Worm (Caenorhabditis elegans) whole organism, L1 larva: ENCODE measurements around the gene str-118.

Experiments
- C16A3.4 ChIP-seq: fragments of 150-350 bp; optimal IDR thresholded peaks from 2 replicates; lab custom pipeline; 2014; ENCODE audit warnings: missing biosample characterization, missing genetic modification characterization
- C34B4.2 ChIP-seq: sonication (generic microtip); optimal IDR thresholded peaks from 2 replicates; lab custom pipeline; 2017; ENCODE audit warnings: mild to moderate bottlenecking, missing genetic modification characterization, missing compliant biosample characterization
- F16B12.6 ChIP-seq: fragments of 150-350 bp; optimal IDR thresholded peaks from 2 replicates; lab custom pipeline; 2014; ENCODE audit warnings: missing biosample characterization, missing genetic modification characterization
- aha-1 ChIP-seq: fragments of 150-350 bp; optimal IDR thresholded peaks from 2 replicates; lab custom pipeline; 2014; ENCODE audit warnings: missing biosample characterization, missing genetic modification characterization
- aly-2 ChIP-seq: fragments of 150-350 bp; optimal IDR thresholded peaks from 2 replicates; lab custom pipeline; 2014; ENCODE audit warnings: missing biosample characterization, missing genetic modification characterization
- blmp-1 ChIP-seq: fragments of 150-350 bp; optimal IDR thresholded peaks from 2 replicates; lab custom pipeline; 2014; ENCODE audit warnings: missing biosample characterization, missing genetic modification characterization
- ceh-8 ChIP-seq: fragments of 200-800 bp; sonication (Bioruptor generic); optimal IDR thresholded peaks from 2 replicates; lab custom pipeline; 2018; ENCODE audit warnings: mild to moderate bottlenecking, missing genetic modification characterization, moderate library complexity, missing compliant biosample characterization
- ceh-82 ChIP-seq, 3 experiments: fragments of 150-350 bp in 1 of 3; sonication (generic microtip) in 2 of 3; optimal IDR thresholded peaks; 2 replicates each; lab custom pipeline; 2014 to 2017; ENCODE audit warnings: missing biosample characterization in 3 of 3, missing genetic modification characterization in 3 of 3
- ceh-90 ChIP-seq: sonication (generic microtip); optimal IDR thresholded peaks from 2 replicates; lab custom pipeline; 2016; ENCODE audit warnings: missing genetic modification characterization, missing compliant biosample characterization
- dpl-1 ChIP-seq, 3 experiments: fragments of 150-350 bp in 2 of 3; sonication (generic microtip) in 1 of 3; optimal IDR thresholded peaks; 2 replicates each; lab custom pipeline; 2014 to 2017; ENCODE audit warnings: missing biosample characterization in 3 of 3, missing genetic modification characterization in 3 of 3, missing genetic modification reagents in 3 of 3
- dsc-1 ChIP-seq: sonication (generic microtip); optimal IDR thresholded peaks from 2 replicates; lab custom pipeline; 2016; ENCODE audit warnings: mild to moderate bottlenecking, missing genetic modification characterization, missing compliant biosample characterization
- efl-1 ChIP-seq, 4 experiments: fragments of 150-350 bp; optimal IDR thresholded peaks in 3 of 4; peaks in 1 of 4; 1 replicate in 1 of 4; 2 replicates in 3 of 4; lab custom pipeline; 2014; ENCODE audit warnings: missing biosample characterization in 2 of 4, missing genetic modification characterization in 2 of 4, missing genetic modification reagents in 2 of 4
- egl-13 ChIP-seq: sonication (generic microtip); optimal IDR thresholded peaks from 2 replicates; lab custom pipeline; 2016; ENCODE audit warnings: missing genotype, missing genetic modification reagents, missing genetic modification characterization, missing compliant biosample characterization
- egl-27 ChIP-seq, 2 experiments: fragments of 150-350 bp in 1 of 2; sonication (generic microtip); optimal IDR thresholded peaks; 3 replicates each; lab custom pipeline; 2017 to 2018; ENCODE audit warnings: missing biosample characterization in 2 of 2, missing genetic modification characterization in 2 of 2, missing genetic modification reagents in 2 of 2
- elt-2 ChIP-seq: sonication (generic microtip); optimal IDR thresholded peaks from 2 replicates; lab custom pipeline; 2016; ENCODE audit warnings: missing genetic modification characterization, mild to moderate bottlenecking, inconsistent platforms, missing compliant biosample characterization, missing genetic modification reagents
- elt-3 ChIP-seq, 6 experiments: fragments of 150-350 bp in 1 of 6; sonication (generic microtip); optimal IDR thresholded peaks; 2 replicates each; lab custom pipeline; 2017 to 2018; ENCODE audit warnings: missing biosample characterization in 6 of 6, missing genetic modification characterization in 6 of 6, inconsistent platforms in 1 of 6
- ets-5 ChIP-seq: fragments of 200-800 bp; sonication (Bioruptor generic); IDR thresholded peaks from 2 replicates; pipeline ENCODE4 v1.3.6; 2022; ENCODE audit warnings: missing genetic modification characterization, missing compliant biosample characterization
- fkh-10 ChIP-seq: sonication (generic microtip); optimal IDR thresholded peaks from 2 replicates; lab custom pipeline; 2017; ENCODE audit warnings: missing biosample characterization, missing genetic modification reagents, missing genetic modification characterization
- fkh-8 ChIP-seq: sonication (generic microtip); optimal IDR thresholded peaks from 2 replicates; lab custom pipeline; 2016; ENCODE audit warnings: mild to moderate bottlenecking, missing genetic modification characterization, missing compliant biosample characterization
- fos-1 ChIP-seq: fragments of 150-350 bp; optimal IDR thresholded peaks from 2 replicates; lab custom pipeline; 2014; ENCODE audit warnings: missing biosample characterization, missing genetic modification characterization
- hlh-17 ChIP-seq: fragments of 200-800 bp; sonication (Bioruptor generic); optimal IDR thresholded peaks from 2 replicates; lab custom pipeline; 2018; ENCODE audit warnings: missing genetic modification characterization, mild to moderate bottlenecking, missing compliant biosample characterization, moderate library complexity, borderline replicate concordance
- irx-1 ChIP-seq: sonication (generic microtip); optimal IDR thresholded peaks from 2 replicates; lab custom pipeline; 2016; ENCODE audit warnings: missing genetic modification characterization, missing compliant biosample characterization
- jun-1 ChIP-seq: fragments of 150-350 bp; optimal IDR thresholded peaks from 2 replicates; lab custom pipeline; 2014; ENCODE audit warnings: missing biosample characterization, missing genetic modification reagents, missing genetic modification characterization
- lin-13 ChIP-seq: fragments of 150-350 bp; optimal IDR thresholded peaks from 2 replicates; lab custom pipeline; 2014; ENCODE audit warnings: missing biosample characterization, missing genetic modification reagents, missing genetic modification characterization
- lin-14 ChIP-seq: fragments of 200-800 bp; sonication (Bioruptor generic); optimal IDR thresholded peaks from 2 replicates; lab custom pipeline; 2018; ENCODE audit warnings: mild to moderate bottlenecking, missing genetic modification characterization, moderate library complexity, missing compliant biosample characterization
- lin-35 ChIP-seq, 2 experiments: fragments of 150-350 bp; optimal IDR thresholded peaks; 2 replicates each; lab custom pipeline; 2014; ENCODE audit warnings: missing biosample characterization in 2 of 2, missing genetic modification characterization in 2 of 2, missing genetic modification reagents in 2 of 2
- lsy-2 ChIP-seq, 2 experiments: fragments of 150-350 bp; optimal IDR thresholded peaks; 2 replicates each; lab custom pipeline; 2014; ENCODE audit warnings: missing biosample characterization in 2 of 2, missing genetic modification characterization in 2 of 2
- mdl-1 ChIP-seq, 2 experiments: fragments of 150-350 bp; optimal IDR thresholded peaks; 2 replicates each; lab custom pipeline; 2014 to 2017; ENCODE audit warnings: missing biosample characterization in 2 of 2, missing genetic modification characterization in 2 of 2, inconsistent platforms in 1 of 2
- mef-2 ChIP-seq: fragments of 150-350 bp; optimal IDR thresholded peaks from 2 replicates; lab custom pipeline; 2014; ENCODE audit warnings: missing biosample characterization, missing genetic modification characterization
- mep-1 ChIP-seq: fragments of 150-350 bp; optimal IDR thresholded peaks from 2 replicates; lab custom pipeline; 2014; ENCODE audit warnings: missing biosample characterization, missing genetic modification characterization
- nhr-11 ChIP-seq: fragments of 150-350 bp; optimal IDR thresholded peaks from 2 replicates; lab custom pipeline; 2014; ENCODE audit warnings: missing biosample characterization, missing genetic modification characterization
- nhr-19 ChIP-seq: fragments of 200-800 bp; sonication (Bioruptor generic); conservative IDR thresholded peaks from 2 replicates; pipeline ENCODE4 v1.3.6; 2022; ENCODE audit warnings: missing genetic modification characterization, missing compliant biosample characterization
- nhr-20 ChIP-seq: sonication (generic microtip); optimal IDR thresholded peaks from 2 replicates; lab custom pipeline; 2016; ENCODE audit warnings: mild to moderate bottlenecking, missing genetic modification characterization, missing compliant biosample characterization
- nhr-47 ChIP-seq: sonication (generic microtip); optimal IDR thresholded peaks from 2 replicates; lab custom pipeline; 2016; ENCODE audit warnings: mild to moderate bottlenecking, missing genetic modification characterization, moderate library complexity, missing compliant biosample characterization
- nhr-71 ChIP-seq: sonication (generic microtip); optimal IDR thresholded peaks from 2 replicates; lab custom pipeline; 2016; ENCODE audit warnings: mild to moderate bottlenecking, missing genetic modification characterization, moderate library complexity, missing compliant biosample characterization
- nhr-77 ChIP-seq: fragments of 150-350 bp; optimal IDR thresholded peaks from 2 replicates; lab custom pipeline; 2014; ENCODE audit warnings: missing biosample characterization, missing genetic modification characterization
- nhr-85 ChIP-seq: sonication (generic microtip); peaks from one replicate; lab custom pipeline; 2016; ENCODE audit warnings: missing genetic modification characterization, inconsistent platforms, missing compliant biosample characterization
- nhr-90 ChIP-seq: sonication (generic microtip); optimal IDR thresholded peaks from 2 replicates; lab custom pipeline; 2016; ENCODE audit warnings: mild to moderate bottlenecking, missing genetic modification characterization, missing compliant biosample characterization; ENCODE audit not compliant: poor library complexity
- pax-3 ChIP-seq: fragments of 200-800 bp; sonication (Bioruptor generic); optimal IDR thresholded peaks from 2 replicates; lab custom pipeline; 2018; ENCODE audit warnings: mild to moderate bottlenecking, missing genetic modification characterization, moderate library complexity, missing compliant biosample characterization
- rnt-1 ChIP-seq: sonication (generic microtip); optimal IDR thresholded peaks from 2 replicates; lab custom pipeline; 2016; ENCODE audit warnings: mild to moderate bottlenecking, missing genetic modification characterization, moderate library complexity, missing compliant biosample characterization
- snu-23 ChIP-seq: sonication (generic microtip); optimal IDR thresholded peaks from 2 replicates; lab custom pipeline; 2016; ENCODE audit warnings: missing genetic modification characterization, missing compliant biosample characterization
- swsn-7 ChIP-seq: sonication (generic microtip); optimal IDR thresholded peaks from 2 replicates; lab custom pipeline; 2016; ENCODE audit warnings: missing genetic modification characterization, missing compliant biosample characterization
- tbx-2 ChIP-seq: sonication (generic microtip); optimal IDR thresholded peaks from 2 replicates; lab custom pipeline; 2016; ENCODE audit warnings: missing genetic modification characterization, missing compliant biosample characterization
- unc-86 ChIP-seq: sonication (generic microtip); optimal IDR thresholded peaks from 2 replicates; lab custom pipeline; 2016; ENCODE audit warnings: missing genetic modification characterization, missing compliant biosample characterization
- xbp-1 ChIP-seq: sonication (generic microtip); optimal IDR thresholded peaks from 2 replicates; lab custom pipeline; 2016; ENCODE audit warnings: missing genetic modification characterization, missing compliant biosample characterization
- ztf-11 ChIP-seq, 2 experiments: sonication (generic microtip); optimal IDR thresholded peaks; 2 replicates each; lab custom pipeline; 2016 to 2017; ENCODE audit warnings: missing genetic modification characterization in 2 of 2, missing biosample characterization in 1 of 2, missing compliant biosample characterization in 1 of 2
- ztf-4 ChIP-seq: fragments of 150-350 bp; optimal IDR thresholded peaks from 2 replicates; lab custom pipeline; 2014; ENCODE audit warnings: missing biosample characterization, missing genetic modification characterization

Gene str-118

ce11 chrV:10039837-10040236 is 12.1 kb upstream of the str-118 start:
- TF ChIP-seq aha-1 (tag; lab: Kevin White, UChicago) = no peak
- TF ChIP-seq tbx-2 = peak; percentile 66
- peak; percentile 26 for TF ChIP-seq xbp-1 (tag; lab: Kevin White, UChicago)
- TF ChIP-seq lin-13 (GFP tag; lab: Kevin White, UChicago) = peak; percentile 33
- peak; percentile 25 for TF ChIP-seq ceh-8 (GFP tag; lab: Kevin White, UChicago)
- peak in 1 of 2 experiments; percentile 34 for TF ChIP-seq egl-27 (tag; optimal IDR thresholded peaks at IDR 0.05; lab: Kevin White, UChicago)
- peak; percentile 75 for TF ChIP-seq snu-23 (GFP tag; lab: Kevin White, UChicago)
- peak; percentile 28 for TF ChIP-seq C16A3.4 (tag; lab: Kevin White, UChicago)
- TF ChIP-seq mdl-1 (tag; optimal IDR thresholded peaks at IDR 0.05; lab: Kevin White, UChicago) = peak in 1 of 2 experiments; percentile 60
- TF ChIP-seq egl-13 (tag; lab: Kevin White, UChicago) = peak; percentile 24
- peak; percentile 62 to 69 for TF ChIP-seq efl-1 (optimal IDR thresholded peaks at IDR 0.05; lab: Kevin White, UChicago)
- no peak for TF ChIP-seq efl-1 (GFP tag; optimal IDR thresholded peaks at IDR 0.05 in 1 of 2; lab: Kevin White, UChicago)
- peak; percentile 56 to 61 (median 57) for TF ChIP-seq ceh-82 (tag; optimal IDR thresholded peaks at IDR 0.05; lab: Kevin White, UChicago)
- peak; percentile 79 for TF ChIP-seq lin-14
- peak; percentile 31 for TF ChIP-seq fkh-8 (tag; lab: Kevin White, UChicago)
- no peak for TF ChIP-seq C34B4.2
- peak; percentile 52 for TF ChIP-seq dsc-1 (tag; lab: Kevin White, UChicago)
- no peak for TF ChIP-seq fkh-10 (GFP tag; lab: Kevin White, UChicago)
- peak; percentile 2 for TF ChIP-seq F16B12.6 (tag; lab: Kevin White, UChicago)
- TF ChIP-seq nhr-85 (tag; lab: Kevin White, UChicago) = peak; percentile 73
- TF ChIP-seq nhr-47 (tag; lab: Kevin White, UChicago) = peak; percentile 63
- peak; percentile 51 for TF ChIP-seq fos-1 (tag; lab: Kevin White, UChicago)
- peak; percentile 61 for TF ChIP-seq nhr-77 (tag; lab: Kevin White, UChicago)
- TF ChIP-seq ets-5 (GFP tag; lab: Robert Waterston, UW) = no peak
- TF ChIP-seq pax-3 = no peak
- TF ChIP-seq unc-86 (tag; lab: Kevin White, UChicago) = peak; percentile 28
- TF ChIP-seq lin-35 (GFP tag; optimal IDR thresholded peaks at IDR 0.05; lab: Kevin White, UChicago) = peak; percentile 61 to 64
- TF ChIP-seq ceh-90 (tag; lab: Kevin White, UChicago) = no peak
- TF ChIP-seq rnt-1 = peak; percentile 45
- TF ChIP-seq elt-3 (tag; optimal IDR thresholded peaks at IDR 0.05; lab: Kevin White, UChicago) = peak in 3 of 6 experiments; percentile 7 to 49 (median 41)
- peak; percentile 91 for TF ChIP-seq blmp-1 (tag; lab: Kevin White, UChicago)
- peak; percentile 85 for TF ChIP-seq nhr-20 (tag; lab: Kevin White, UChicago)
- TF ChIP-seq mep-1 (tag; lab: Kevin White, UChicago) = peak; percentile 78
- no peak for TF ChIP-seq mef-2 (tag; lab: Kevin White, UChicago)
- peak; percentile 66 for TF ChIP-seq swsn-7
- TF ChIP-seq nhr-71 (tag; lab: Kevin White, UChicago) = peak; percentile 78
- TF ChIP-seq nhr-11 (tag; lab: Kevin White, UChicago) = no peak
- peak; percentile 64 to 91 for TF ChIP-seq lsy-2 (tag; optimal IDR thresholded peaks at IDR 0.05; lab: Kevin White, UChicago)
- TF ChIP-seq irx-1 (tag; lab: Kevin White, UChicago) = peak; percentile 1
- TF ChIP-seq hlh-17 (GFP tag; lab: Kevin White, UChicago) = no peak
- peak; percentile 68 for TF ChIP-seq nhr-90 (tag; lab: Kevin White, UChicago)
- peak; percentile 4 to 30 (median 7) for TF ChIP-seq dpl-1 (GFP tag; optimal IDR thresholded peaks at IDR 0.05; lab: Kevin White, UChicago)
- TF ChIP-seq nhr-19 = peak; percentile 48
- peak in 1 of 2 experiments; percentile 7 for TF ChIP-seq ztf-11 (tag; optimal IDR thresholded peaks at IDR 0.05; lab: Kevin White, UChicago)
- peak; percentile 70 for TF ChIP-seq jun-1 (tag; lab: Kevin White, UChicago)
- TF ChIP-seq ztf-4 = peak; percentile 63
- peak; percentile 85 for TF ChIP-seq elt-2 (tag; lab: Kevin White, UChicago)
- no peak for TF ChIP-seq aly-2 (tag; lab: Kevin White, UChicago)
